Fruit fly (Drosophila melanogaster): ENCODE results near the gene ntc.

ntc gene

DNA sequence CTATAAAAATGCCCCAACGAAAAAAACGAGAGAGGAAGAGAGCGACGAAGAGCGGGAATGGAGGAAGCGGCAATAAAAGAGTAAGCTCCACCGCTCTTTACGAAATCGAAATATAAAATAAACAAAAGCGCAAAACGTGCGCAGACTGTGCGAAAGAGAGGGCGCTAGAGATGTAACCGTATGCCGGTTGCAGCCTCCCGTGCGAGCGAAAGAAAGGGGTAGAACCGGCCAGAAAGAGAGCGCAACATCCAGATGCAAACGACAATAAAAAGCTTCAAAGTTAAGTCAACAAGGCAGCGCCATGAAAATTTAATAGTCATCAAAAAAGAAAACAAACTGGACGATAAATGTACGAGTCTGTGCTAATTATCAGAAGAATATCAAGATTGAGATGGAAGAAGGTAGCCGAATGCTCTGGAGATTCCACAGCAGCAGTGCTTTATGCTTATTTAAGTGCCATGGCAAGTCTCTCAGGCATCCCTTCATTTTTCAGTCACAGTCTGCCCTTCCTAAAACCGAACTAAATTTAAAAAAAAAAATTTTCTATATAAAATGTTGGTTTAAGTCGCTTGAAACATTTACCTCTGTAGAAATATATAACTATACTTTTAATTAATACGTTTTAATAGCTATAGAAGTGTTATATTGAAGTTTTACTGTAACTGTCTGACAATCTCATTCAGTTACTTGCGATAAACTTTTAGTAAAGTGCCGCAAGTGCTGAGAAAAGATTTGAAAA lies 40.3 kb downstream of the ntc start (continued):
- no peak for TF ChIP-seq HmgZ (tag; optimal IDR thresholded peaks at IDR 0.05)
- TF ChIP-seq chinmo (GFP tag; IDR thresholded peaks at IDR 0.05; ENCODE audit: partially characterized antibody): peak; percentile 93; the same call in 3 of the 4 replicates
- peak; percentile 49 for TF ChIP-seq gcm (GFP tag; optimal IDR thresholded peaks at IDR 0.05)
- TF ChIP-seq CG5180 (GFP tag; optimal IDR thresholded peaks at IDR 0.05): peak; percentile 26
- TF ChIP-seq CG1024 (GFP tag; IDR thresholded peaks at IDR 0.05): peak; percentile 51
- peak; percentile 43 for TF ChIP-seq CG12219 (GFP tag; optimal IDR thresholded peaks at IDR 0.05)
- TF ChIP-seq CG4707 (GFP tag; optimal IDR thresholded peaks at IDR 0.05): no peak
- TF ChIP-seq CG3726 (GFP tag; IDR thresholded peaks at IDR 0.05): peak; percentile 53; the same call in 1 of the 3 replicates
- peak in 1 of 2 experiments; percentile 87 for TF ChIP-seq Hr51 (GFP tag; optimal IDR thresholded peaks at IDR 0.05)
- peak; percentile 62; the same call in 2 of the 3 replicates for TF ChIP-seq CG11560 (tag; IDR thresholded peaks at IDR 0.05)
- TF ChIP-seq Rfx (GFP tag; IDR thresholded peaks at IDR 0.05): peak; percentile 82
- peak; percentile 35; the same call in 1 of the 2 replicates for TF ChIP-seq Scr (GFP tag; IDR thresholded peaks at IDR 0.05; ENCODE audit: partially characterized antibody)
- TF ChIP-seq Hr78 (GFP tag; optimal IDR thresholded peaks at IDR 0.05): peak in 1 of 2 experiments; percentile 71
- TF ChIP-seq tgo (GFP tag; IDR thresholded peaks at IDR 0.05): peak; percentile 76
- TF ChIP-seq ci (GFP tag; IDR thresholded peaks at IDR 0.05): peak; percentile 83
- peak; percentile 56 for TF ChIP-seq gsb (GFP tag; IDR thresholded peaks at IDR 0.05)
- peak; percentile 81 for TF ChIP-seq Meics (GFP tag; optimal IDR thresholded peaks at IDR 0.05)
- TF ChIP-seq CG12071 (GFP tag; optimal IDR thresholded peaks at IDR 0.05): peak; percentile 68
- TF ChIP-seq Chrac-16 (GFP tag; optimal IDR thresholded peaks at IDR 0.05): peak; percentile 48
- TF ChIP-seq D19A (tag; optimal IDR thresholded peaks at IDR 0.05): peak; percentile 70
- TF ChIP-seq CG8359 (GFP tag; optimal IDR thresholded peaks at IDR 0.05; ENCODE audit: borderline replicate concordance): no peak
- peak; percentile 45 for TF ChIP-seq eyg (GFP tag; optimal IDR thresholded peaks at IDR 0.05)
- no peak for TF ChIP-seq btn (GFP tag; optimal IDR thresholded peaks at IDR 0.05)
- peak; percentile 64; the same call in 1 of the 3 replicates for TF ChIP-seq CG2199 (GFP tag; IDR thresholded peaks at IDR 0.05)
- TF ChIP-seq lilli (GFP tag; optimal IDR thresholded peaks at IDR 0.05): peak; percentile 65
- TF ChIP-seq unc-4 (GFP tag; IDR thresholded peaks at IDR 0.05; ENCODE audit: partially characterized antibody): peak; percentile 53
- TF ChIP-seq sens (GFP tag): peak; percentile 80
- TF ChIP-seq toy (GFP tag; IDR thresholded peaks at IDR 0.05): 0 out of 2 replicates have a peak, but pooled peaks have one; percentile 12
- TF ChIP-seq CG43689 (GFP tag; IDR thresholded peaks at IDR 0.05): peak; percentile 46; the same call in 1 of the 2 replicates
- peak; percentile 42 for TF ChIP-seq CG18011 (GFP tag; optimal IDR thresholded peaks at IDR 0.05)
- peak; percentile 64 for TF ChIP-seq salm (tag; optimal IDR thresholded peaks at IDR 0.05)
- TF ChIP-seq HLH4C (GFP tag; IDR thresholded peaks at IDR 0.05; ENCODE audit: partially characterized antibody): no peak
- peak; percentile 27; the same call in 1 of the 3 replicates for TF ChIP-seq CG34224 (GFP tag; IDR thresholded peaks at IDR 0.05; ENCODE audit: partially characterized antibody)
- no peak for TF ChIP-seq MESR4 (GFP tag; optimal IDR thresholded peaks at IDR 0.05)
- peak in 1 of 2 experiments; percentile 84 for TF ChIP-seq eve (GFP tag; optimal IDR thresholded peaks at IDR 0.05)
- peak; percentile 20 for TF ChIP-seq CG17912 (GFP tag; optimal IDR thresholded peaks at IDR 0.05)
- TF ChIP-seq CG34422 (GFP tag; IDR thresholded peaks at IDR 0.05): peak; percentile 87; the same call in 2 of the 3 replicates
- no peak for TF ChIP-seq Sry-β (GFP tag; optimal IDR thresholded peaks at IDR 0.05)
- TF ChIP-seq CG4424 (GFP tag; optimal IDR thresholded peaks at IDR 0.05): peak; percentile 53
- TF ChIP-seq CG6254 (GFP tag; optimal IDR thresholded peaks at IDR 0.05): peak; percentile 15
- TF ChIP-seq tin (GFP tag; optimal IDR thresholded peaks at IDR 0.05): peak; percentile 27
- TF ChIP-seq Blimp-1 (GFP tag; optimal IDR thresholded peaks at IDR 0.05): peak; percentile 74
- TF ChIP-seq CHES-1-like (GFP tag; optimal IDR thresholded peaks at IDR 0.05): peak; percentile 17
- no peak for TF ChIP-seq TFAM (GFP tag; optimal IDR thresholded peaks at IDR 0.05)
- TF ChIP-seq bcd (GFP tag; optimal IDR thresholded peaks at IDR 0.05): peak; percentile 59
- peak; percentile 75 for TF ChIP-seq Xrp1 (GFP tag; IDR thresholded peaks at IDR 0.05)
- TF ChIP-seq Eip74EF (GFP tag; optimal IDR thresholded peaks at IDR 0.05): peak in 1 of 2 experiments; percentile 39
